Fruit fly (Drosophila melanogaster): ENCODE measurements around the gene elg1.

elg1 gene

dm6 chr3L:16161847-16162556, 30.2 kb downstream of the elg1 start (continued):
- peak; percentile 42 for TF ChIP-seq Usf (GFP tag; optimal IDR thresholded peaks at IDR 0.05)
- peak; percentile 37 for TF ChIP-seq Deaf1 (tag; optimal IDR thresholded peaks at IDR 0.05)
- peak; percentile 48 for TF ChIP-seq Atf-2 (GFP tag; optimal IDR thresholded peaks at IDR 0.05)
- TF ChIP-seq Gsc (GFP tag; IDR thresholded peaks at IDR 0.05): no peak
- TF ChIP-seq CG7357 (GFP tag; IDR thresholded peaks at IDR 0.05): 0 out of 3 replicates have a peak, but pooled peaks have one; percentile 24
- no peak for TF ChIP-seq Dll (GFP tag; IDR thresholded peaks at IDR 0.05; ENCODE audit: partially characterized antibody)
- peak; percentile 62 for TF ChIP-seq D19B (GFP tag; optimal IDR thresholded peaks at IDR 0.05)
- peak; percentile 19 for TF ChIP-seq Hey (tag; optimal IDR thresholded peaks at IDR 0.05)
- no peak for TF ChIP-seq mld (GFP tag; IDR thresholded peaks at IDR 0.05; ENCODE audit: partially characterized antibody)
- no peak for TF ChIP-seq lbe (GFP tag; optimal IDR thresholded peaks at IDR 0.05)
- peak; percentile 63 for TF ChIP-seq Fer2 (tag; optimal IDR thresholded peaks at IDR 0.05)
- TF ChIP-seq CG15011 (GFP tag; optimal IDR thresholded peaks at IDR 0.05): peak; percentile 64
- no peak for TF ChIP-seq bigmax (GFP tag; optimal IDR thresholded peaks at IDR 0.05)
- TF ChIP-seq Atf6 (GFP tag; IDR thresholded peaks at IDR 0.05): peak; percentile 72
- TF ChIP-seq Taf1 (GFP tag; IDR thresholded peaks at IDR 0.05): peak; percentile 56
- peak; percentile 67 for TF ChIP-seq odd (GFP tag; optimal IDR thresholded peaks at IDR 0.05)
- TF ChIP-seq tin (GFP tag; optimal IDR thresholded peaks at IDR 0.05): peak; percentile 68
- peak; percentile 23 for TF ChIP-seq CrebB (tag; optimal IDR thresholded peaks at IDR 0.05)
- peak; percentile 86 for TF ChIP-seq cwo (GFP tag; optimal IDR thresholded peaks at IDR 0.05)
- TF ChIP-seq wor (GFP tag; IDR thresholded peaks at IDR 0.05): no peak
- TF ChIP-seq br (optimal IDR thresholded peaks at IDR 0.05): no peak
- peak; percentile 68 for TF ChIP-seq Dek (tag; optimal IDR thresholded peaks at IDR 0.05)
- TF ChIP-seq Hr78 (GFP tag; optimal IDR thresholded peaks at IDR 0.05): peak in 1 of 2 experiments; percentile 49
- peak; percentile 27 for TF ChIP-seq kah (GFP tag; optimal IDR thresholded peaks at IDR 0.05)
- no peak for TF ChIP-seq Sin3A (optimal IDR thresholded peaks at IDR 0.05)
- TF ChIP-seq Hsf (GFP tag; optimal IDR thresholded peaks at IDR 0.05): peak; percentile 68
- TF ChIP-seq HLH4C (GFP tag; IDR thresholded peaks at IDR 0.05; ENCODE audit: partially characterized antibody): no peak
- TF ChIP-seq CG31441 (GFP tag; IDR thresholded peaks at IDR 0.05): peak; percentile 77
- peak; percentile 69 for TF ChIP-seq CG9727 (GFP tag; optimal IDR thresholded peaks at IDR 0.05)
- no peak for TF ChIP-seq Bgb (GFP tag; IDR thresholded peaks at IDR 0.05; ENCODE audit: partially characterized antibody)
- TF ChIP-seq CG3065 (GFP tag; optimal IDR thresholded peaks at IDR 0.05): no peak
- peak; percentile 79 for TF ChIP-seq HHEX (GFP tag; optimal IDR thresholded peaks at IDR 0.05)
- peak; percentile 90 for TF ChIP-seq CG2678 (tag; optimal IDR thresholded peaks at IDR 0.05)
- no peak; the same call in 1 of the 2 replicates for TF ChIP-seq CG10366 (GFP tag; IDR thresholded peaks at IDR 0.05)
- TF ChIP-seq ac (GFP tag; optimal IDR thresholded peaks at IDR 0.05): no peak
- no peak for TF ChIP-seq lov (optimal IDR thresholded peaks at IDR 0.05)
- no peak for TF ChIP-seq lov (GFP tag; IDR thresholded peaks at IDR 0.05)
- TF ChIP-seq Dip2 (GFP tag; IDR thresholded peaks at IDR 0.05): no peak
- no peak for TF ChIP-seq zf30C (GFP tag; optimal IDR thresholded peaks at IDR 0.05)
- peak; percentile 40; the same call in 1 of the 3 replicates for TF ChIP-seq zfh1 (GFP tag; IDR thresholded peaks at IDR 0.05)
- TF ChIP-seq CG3995 (GFP tag; optimal IDR thresholded peaks at IDR 0.05): peak; percentile 40
- peak; percentile 68 for TF ChIP-seq ind (GFP tag; optimal IDR thresholded peaks at IDR 0.05)
- TF ChIP-seq CG14667 (GFP tag; IDR thresholded peaks at IDR 0.05): no peak
- peak; percentile 56 for TF ChIP-seq Max (GFP tag; optimal IDR thresholded peaks at IDR 0.05)
- TF ChIP-seq Atf3 (GFP tag; optimal IDR thresholded peaks at IDR 0.05): no peak
- no peak for TF ChIP-seq CG14965 (GFP tag; optimal IDR thresholded peaks at IDR 0.05; ENCODE audit: borderline replicate concordance)
- TF ChIP-seq Dref (GFP tag; IDR thresholded peaks at IDR 0.05): no peak
- TF ChIP-seq CG18764 (GFP tag; optimal IDR thresholded peaks at IDR 0.05): peak; percentile 24
- no peak for TF ChIP-seq dimm (GFP tag; IDR thresholded peaks at IDR 0.05)
- peak; percentile 80 for TF ChIP-seq CG15601 (tag; optimal IDR thresholded peaks at IDR 0.05)
